Fruit fly (Drosophila melanogaster): ENCODE data around the gene Aps.

The Aps gene

DNA sequence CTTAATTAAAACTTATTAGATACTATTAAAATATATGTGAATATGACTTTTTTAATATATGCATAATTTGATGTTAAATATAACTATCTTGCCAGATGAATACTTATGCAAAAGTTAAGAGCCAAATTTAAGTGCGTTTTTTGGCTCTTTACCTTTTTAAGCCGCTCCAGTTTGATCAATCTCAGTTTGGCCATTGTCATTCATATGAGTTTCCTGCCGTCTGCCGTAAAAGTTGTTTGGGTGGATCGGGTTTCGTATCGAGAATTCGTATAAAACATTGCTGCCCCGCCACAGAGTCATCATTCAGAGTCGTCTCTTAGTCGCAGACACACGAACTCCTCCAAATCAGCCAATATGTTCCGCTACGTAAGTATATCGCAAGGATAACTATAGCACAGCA lies 7.5 kb downstream of the Aps start, which contains the start of gene Cpr67Fa2:
TSS of gene Cpr67Fa2 (plus strand) at position 301 of the 400 bp plus-strand sequence.
- TF ChIP-seq CG13204 (GFP tag; optimal IDR thresholded peaks at IDR 0.05) (no peak), Ets98B (GFP tag; IDR thresholded peaks at IDR 0.05) (no peak), EcR (GFP tag; optimal IDR thresholded peaks at IDR 0.05) (no peak), Snoo (tag; optimal IDR thresholded peaks at IDR 0.05) (no peak), CG12605 (GFP tag; IDR thresholded peaks at IDR 0.05) (no peak)

DNA sequence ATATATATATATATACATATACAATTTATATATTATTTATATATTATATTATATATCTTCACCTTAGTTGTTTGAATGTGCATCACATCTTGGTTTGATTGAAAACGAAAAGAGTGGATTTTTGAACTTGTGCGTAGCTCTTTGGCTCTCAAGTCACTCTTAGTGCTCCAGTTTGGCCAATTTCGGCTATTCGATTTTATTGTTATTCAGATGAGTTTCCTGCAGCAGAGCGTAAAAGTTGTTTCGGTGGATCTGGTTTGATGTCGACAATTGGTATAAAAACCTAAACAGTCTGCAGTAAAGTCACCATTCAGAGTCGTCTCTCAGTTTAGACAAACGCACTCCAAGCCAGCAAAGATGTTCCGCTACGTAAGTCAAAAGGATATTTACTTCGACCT lies 9.2 kb downstream of the Aps start, which contains the start of gene Cpr67Fa1:
TSS of gene Cpr67Fa1 (plus strand) at position 299 of the 398 bp plus-strand sequence.
- no peak for TF ChIP-seq CG8301 (tag; optimal IDR thresholded peaks at IDR 0.05)
- no peak for TF ChIP-seq EcR (GFP tag; optimal IDR thresholded peaks at IDR 0.05)
- no peak for TF ChIP-seq Ets98B (GFP tag; IDR thresholded peaks at IDR 0.05)
- TF ChIP-seq CG4496 (GFP tag; IDR thresholded peaks at IDR 0.05), result no peak
- no peak for TF ChIP-seq CG32121 (GFP tag; IDR thresholded peaks at IDR 0.05)
- TF ChIP-seq CG8159 (tag; optimal IDR thresholded peaks at IDR 0.05), result no peak
- TF ChIP-seq CG9948 (tag; optimal IDR thresholded peaks at IDR 0.05), result no peak
- no peak for TF ChIP-seq CG10348 (GFP tag; IDR thresholded peaks at IDR 0.05)
- no peak for TF ChIP-seq D1 (tag; optimal IDR thresholded peaks at IDR 0.05)
- no peak for TF ChIP-seq CG34367 (tag; optimal IDR thresholded peaks at IDR 0.05)
- no peak for TF ChIP-seq Pif1B (GFP tag; optimal IDR thresholded peaks at IDR 0.05)
- TF ChIP-seq fd96Ca (GFP tag; IDR thresholded peaks at IDR 0.05), result no peak
- no peak for TF ChIP-seq CG13204 (GFP tag; optimal IDR thresholded peaks at IDR 0.05)
- no peak for TF ChIP-seq Snoo (tag; optimal IDR thresholded peaks at IDR 0.05)
- no peak for TF ChIP-seq CG15710 (tag; optimal IDR thresholded peaks at IDR 0.05)
- no peak for TF ChIP-seq CG12605 (GFP tag; IDR thresholded peaks at IDR 0.05)
- TF ChIP-seq CG17806 (tag; optimal IDR thresholded peaks at IDR 0.05), result no peak
- no peak for TF ChIP-seq gl (tag; optimal IDR thresholded peaks at IDR 0.05)
- no peak for TF ChIP-seq CG14655 (GFP tag; optimal IDR thresholded peaks at IDR 0.05)

DNA sequence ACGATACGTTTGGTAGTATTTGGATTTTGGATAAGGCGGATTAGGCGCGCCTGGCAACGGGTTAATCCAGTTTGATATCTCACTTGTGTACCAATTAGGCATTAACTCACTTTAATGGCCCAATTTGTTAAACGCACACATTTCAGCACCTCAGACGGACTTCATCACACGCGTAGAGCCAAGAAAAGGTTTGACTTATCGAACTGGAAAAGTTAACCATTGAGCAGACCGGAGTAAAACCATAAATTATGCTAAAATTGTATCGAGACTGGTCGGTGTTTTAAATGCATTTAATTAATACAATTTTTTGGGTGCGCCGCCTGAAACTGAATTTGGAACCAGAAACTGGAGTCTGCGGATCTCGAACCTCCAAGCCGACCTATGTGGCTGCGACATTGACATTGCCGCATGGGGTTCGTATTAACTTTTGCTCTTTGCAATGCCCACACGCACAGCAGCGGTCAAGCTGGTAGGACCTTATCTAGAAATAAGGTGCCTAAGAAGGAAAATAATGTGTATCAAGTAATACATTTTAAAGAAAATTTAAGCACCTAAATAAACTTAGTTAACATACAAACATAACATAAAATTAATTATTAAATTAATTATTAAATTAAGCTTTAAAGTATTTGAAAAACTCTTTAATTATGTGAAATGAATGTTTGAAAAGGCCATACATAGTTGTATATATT lies 9.8 kb downstream of the Aps start:
- TF ChIP-seq fd96Ca (GFP tag; IDR thresholded peaks at IDR 0.05), result no peak
- TF ChIP-seq gl (tag; optimal IDR thresholded peaks at IDR 0.05), result no peak
- no peak for TF ChIP-seq CG32121 (GFP tag; IDR thresholded peaks at IDR 0.05)

DNA sequence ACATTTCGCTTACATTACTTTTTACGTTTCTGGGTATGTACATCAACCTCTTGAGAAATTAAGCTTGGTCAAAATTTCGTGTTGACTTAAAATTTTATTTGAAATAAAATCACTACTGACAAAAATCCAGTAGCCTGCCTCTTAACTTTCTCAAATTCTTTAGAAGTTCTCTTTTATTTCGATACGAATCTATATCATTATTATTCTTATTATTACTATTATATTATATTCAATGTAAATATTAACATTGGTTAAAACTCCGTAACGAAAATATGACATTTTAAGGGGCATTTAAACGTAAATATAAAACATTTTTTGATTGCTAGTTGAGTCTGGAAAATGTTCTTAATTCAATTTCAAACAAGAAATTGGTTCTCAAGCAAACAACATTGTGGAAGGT lies 12.6 kb downstream of the Aps start, which contains the start of gene OXA1L:
TSS of gene OXA1L (minus strand) at position 101 of the 400 bp plus-strand sequence.
- no peak for TF ChIP-seq CG4496 (GFP tag; IDR thresholded peaks at IDR 0.05)
- no peak for TF ChIP-seq gl (tag; optimal IDR thresholded peaks at IDR 0.05)
- TF ChIP-seq CG9948 (tag; optimal IDR thresholded peaks at IDR 0.05), result no peak
- TF ChIP-seq CG13204 (GFP tag; optimal IDR thresholded peaks at IDR 0.05), result no peak
- no peak for TF ChIP-seq Ets98B (GFP tag; IDR thresholded peaks at IDR 0.05)
- no peak for TF ChIP-seq Pif1A (GFP tag; optimal IDR thresholded peaks at IDR 0.05)
- TF ChIP-seq EcR (GFP tag; optimal IDR thresholded peaks at IDR 0.05), result no peak

DNA sequence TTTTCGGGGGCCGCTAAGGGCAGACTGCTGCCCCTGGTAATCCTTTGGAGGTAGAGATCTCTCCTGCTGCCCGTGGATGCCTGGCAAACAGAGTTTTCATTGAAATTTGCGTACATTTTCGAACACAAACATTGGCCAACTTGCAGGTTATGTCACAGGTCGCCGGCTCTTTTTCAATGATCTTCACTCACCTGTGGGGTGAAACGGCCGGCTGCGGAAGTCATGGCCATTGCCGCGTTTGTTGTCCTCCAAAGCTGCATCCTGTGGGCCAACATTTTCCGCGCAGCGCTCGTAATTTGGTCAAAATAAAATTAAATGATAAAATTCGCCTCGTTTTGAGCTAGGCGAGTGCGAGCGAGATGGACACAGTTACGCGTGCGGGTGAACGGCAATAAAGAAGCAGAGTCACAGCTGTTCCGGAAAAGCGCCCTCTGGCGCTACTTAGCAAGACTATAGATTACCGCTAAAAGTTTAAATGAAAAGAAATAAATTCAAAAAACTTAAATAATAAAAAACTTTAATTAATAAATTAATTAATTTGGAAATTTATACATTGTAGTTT lies 13.1 kb downstream of the Aps start:
- TF ChIP-seq CG15710 (tag; optimal IDR thresholded peaks at IDR 0.05) (no peak), CG12605 (GFP tag; IDR thresholded peaks at IDR 0.05) (no peak), CG17806 (tag; optimal IDR thresholded peaks at IDR 0.05) (no peak), D1 (tag; optimal IDR thresholded peaks at IDR 0.05) (peak; percentile 76), CG34367 (tag; optimal IDR thresholded peaks at IDR 0.05) (no peak)

DNA sequence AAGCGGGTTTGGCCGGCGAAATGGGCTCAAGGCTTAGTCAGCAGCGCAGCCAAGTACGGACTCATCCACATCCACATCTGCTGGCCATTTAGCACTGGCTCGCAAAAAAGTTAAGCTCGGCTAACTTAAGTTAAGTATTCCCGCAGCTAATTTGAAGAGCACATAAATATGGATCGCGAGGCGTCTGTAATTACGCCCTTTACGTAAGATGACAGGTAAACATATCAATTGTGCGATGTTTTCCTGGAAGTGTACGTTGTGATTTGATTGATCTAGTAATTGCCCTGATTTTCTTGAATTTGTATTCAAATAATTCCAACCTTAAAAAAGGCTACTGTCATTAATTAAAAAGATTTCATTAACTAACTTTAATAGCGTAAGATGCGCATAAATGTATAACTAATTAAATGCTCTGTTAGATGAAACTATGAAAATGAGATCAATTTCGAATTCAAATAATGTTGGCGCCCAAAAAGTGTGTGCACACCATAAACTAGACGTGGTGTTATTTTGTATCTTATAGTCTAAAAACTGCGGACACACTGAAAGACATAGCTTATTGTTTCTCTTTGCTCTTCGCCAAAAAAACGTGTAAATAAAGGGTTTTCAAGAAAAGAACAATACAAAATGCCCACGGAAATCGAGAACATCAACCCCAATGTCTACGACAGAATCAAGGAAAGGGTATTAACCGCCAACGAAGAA lies 16.4 kb downstream of the Aps start, which contains the start of the genes CG6409 and galla-2:
TSS of gene CG6409 (minus strand) at position 51 of the 705 bp plus-strand sequence.
TSS of gene galla-2 (plus strand) at position 555 of the 705 bp plus-strand sequence.
- TF ChIP-seq gl (tag; optimal IDR thresholded peaks at IDR 0.05) (no peak), CG15710 (tag; optimal IDR thresholded peaks at IDR 0.05) (peak; percentile 12)

DNA sequence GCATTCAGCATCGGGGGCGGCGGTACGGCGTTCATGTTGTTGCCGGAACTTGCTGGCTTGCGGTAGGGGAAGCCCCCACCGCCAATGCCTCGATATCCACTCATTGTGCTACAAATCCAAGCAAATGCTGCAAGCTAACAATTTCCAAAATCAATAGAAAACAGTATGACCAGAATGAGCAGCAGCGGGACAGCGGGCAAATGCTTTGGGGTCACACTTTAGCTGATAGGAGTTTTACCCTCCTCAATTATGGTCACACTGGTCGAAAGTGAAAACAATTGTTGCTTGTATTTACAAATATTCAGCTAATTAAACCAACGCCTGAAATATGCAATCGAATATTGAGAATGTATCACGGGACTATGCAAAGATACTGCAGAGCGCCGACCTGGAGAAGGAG lies 20.1 kb downstream of the Aps start, which contains the start of the genes CG6418 and Blos4:
TSS of gene CG6418 (minus strand) at position 196 of the 400 bp plus-strand sequence.
TSS of gene Blos4 (plus strand) at position 244 of the 400 bp plus-strand sequence.
- TF ChIP-seq fd96Ca (GFP tag; IDR thresholded peaks at IDR 0.05), result no peak
- TF ChIP-seq Ets98B (GFP tag; IDR thresholded peaks at IDR 0.05), result no peak
- TF ChIP-seq CG4496 (GFP tag; IDR thresholded peaks at IDR 0.05), result 0 out of 3 replicates have a peak, but pooled peaks have one; percentile 20

Measured in whole organism, pupa.